Fruit fly (Drosophila melanogaster) whole organism, embryonic: ENCODE results near the gene CG6296.
A peak's percentile ranks its signal among the peaks of the same experiment; 100 is the strongest.

Experiments
- Asciz ChIP-seq: fragments of 200-800 bp; sonication (Bioruptor generic); optimal IDR thresholded peaks from 2 replicates; lab custom pipeline; 2017; ENCODE audit warnings: missing biosample characterization, mild to moderate bottlenecking, missing genetic modification characterization, missing genetic modification reagents
- C15 ChIP-seq: fragments of 200-800 bp; sonication (Bioruptor generic); IDR thresholded peaks from 3 replicates; pipeline ENCODE4 v1.3.6; 2022; ENCODE audit warnings: missing biosample characterization, missing genetic modification characterization
- CG10274 ChIP-seq: fragments of 200-800 bp; sonication (Bioruptor generic); optimal IDR thresholded peaks from 3 replicates; lab custom pipeline; 2017; ENCODE audit warnings: missing biosample characterization, mild to moderate bottlenecking, missing genetic modification characterization
- CG10543 ChIP-seq: fragments of 200-800 bp; sonication (Bioruptor generic); optimal IDR thresholded peaks from 3 replicates; lab custom pipeline; 2017; ENCODE audit warnings: missing biosample characterization, mild to moderate bottlenecking, missing genetic modification characterization, moderate library complexity
- CG10959 ChIP-seq: fragments of 200-800 bp; sonication (Bioruptor generic); IDR thresholded peaks from 2 replicates; pipeline ENCODE4 v1.3.6; 2022; ENCODE audit warnings: missing biosample characterization, missing genetic modification characterization
- CG12155 ChIP-seq: fragments of 200-800 bp; sonication (Bioruptor generic); optimal IDR thresholded peaks from 3 replicates; lab custom pipeline; 2016; ENCODE audit warnings: missing biosample characterization, missing genetic modification characterization
- CG1233 ChIP-seq: fragments of 200-800 bp; sonication (Bioruptor generic); optimal IDR thresholded peaks from 4 replicates; lab custom pipeline; 2018; ENCODE audit warnings: missing biosample characterization, mild to moderate bottlenecking, missing genetic modification characterization
- CG14050 ChIP-seq: fragments of 200-800 bp; sonication (Bioruptor generic); IDR thresholded peaks from 3 replicates; pipeline ENCODE4 v1.3.6; 2022; ENCODE audit warnings: missing biosample characterization, missing genetic modification characterization
- CG15269 ChIP-seq: fragments of 200-800 bp; sonication (Bioruptor generic); optimal IDR thresholded peaks from 2 replicates; lab custom pipeline; 2018; ENCODE audit warnings: missing biosample characterization, mild to moderate bottlenecking, missing genetic modification characterization, moderate library complexity
- CG17829 ChIP-seq: fragments of 200-800 bp; optimal IDR thresholded peaks from 2 replicates; lab custom pipeline; 2019; ENCODE audit warnings: missing biosample characterization, mild to moderate bottlenecking, missing genetic modification characterization, moderate library complexity
- CG18476 ChIP-seq: fragments of 200-800 bp; sonication (Bioruptor generic); optimal IDR thresholded peaks from 2 replicates; lab custom pipeline; 2016; ENCODE audit warnings: missing biosample characterization, mild to moderate bottlenecking, missing genetic modification characterization
- CG4424 ChIP-seq: fragments of 200-800 bp; sonication (Bioruptor generic); optimal IDR thresholded peaks from 3 replicates; lab custom pipeline; 2016; ENCODE audit warnings: missing biosample characterization, missing genetic modification characterization
- CG7987 ChIP-seq: fragments of 200-800 bp; sonication (Bioruptor generic); optimal IDR thresholded peaks from 2 replicates; lab custom pipeline; 2018; ENCODE audit warnings: missing biosample characterization, mild to moderate bottlenecking, missing genetic modification characterization, moderate library complexity
- CG9876 ChIP-seq: fragments of 200-800 bp; sonication (Bioruptor generic); optimal IDR thresholded peaks from 2 replicates; lab custom pipeline; 2016; ENCODE audit warnings: missing biosample characterization, missing genetic modification characterization
- CrebB ChIP-seq: fragments of 200-800 bp; sonication (Bioruptor generic); optimal IDR thresholded peaks from 3 replicates; lab custom pipeline; 2018; ENCODE audit warnings: missing biosample characterization, mild to moderate bottlenecking, missing genetic modification characterization
- D19A ChIP-seq: fragments of 200-800 bp; optimal IDR thresholded peaks from 3 replicates; lab custom pipeline; 2019; ENCODE audit warnings: missing biosample characterization, mild to moderate bottlenecking, missing genetic modification characterization, moderate library complexity
- Dek ChIP-seq: fragments of 200-800 bp; sonication (Bioruptor generic); optimal IDR thresholded peaks from 3 replicates; lab custom pipeline; 2019; ENCODE audit warnings: missing biosample characterization, mild to moderate bottlenecking, missing genetic modification characterization, moderate library complexity
- E2f1 ChIP-seq: fragments of 200-800 bp; sonication (Bioruptor generic); IDR thresholded peaks from 2 replicates; pipeline ENCODE4 v1.3.6; 2022; ENCODE audit warnings: missing biosample characterization, missing genetic modification characterization
- H15 ChIP-seq: fragments of 200-800 bp; sonication (Bioruptor generic); IDR thresholded peaks from 3 replicates; pipeline ENCODE4 v1.3.6; 2022; ENCODE audit warnings: missing biosample characterization, missing genetic modification characterization
- Hey ChIP-seq: fragments of 200-800 bp; sonication (Bioruptor generic); optimal IDR thresholded peaks from 3 replicates; lab custom pipeline; 2018; ENCODE audit warnings: missing biosample characterization, mild to moderate bottlenecking, missing genetic modification characterization
- Hr51 ChIP-seq, 2 experiments: fragments of 200-800 bp; sonication (Bioruptor generic); optimal IDR thresholded peaks; 2 replicates in 1 of 2; 3 replicates in 1 of 2; lab custom pipeline; 2016 to 2018; ENCODE audit warnings: missing biosample characterization in 2 of 2, missing genetic modification characterization in 2 of 2, mild to moderate bottlenecking in 1 of 2, moderate library complexity in 1 of 2
- Meics ChIP-seq: fragments of 200-800 bp; sonication (Bioruptor generic); optimal IDR thresholded peaks from 2 replicates; lab custom pipeline; 2017; ENCODE audit warnings: missing biosample characterization, mild to moderate bottlenecking, missing genetic modification characterization
- Oli ChIP-seq: fragments of 200-800 bp; sonication (Bioruptor generic); optimal IDR thresholded peaks from 2 replicates; lab custom pipeline; 2018; ENCODE audit warnings: missing biosample characterization, mild to moderate bottlenecking, missing genetic modification characterization, moderate library complexity
- Ptx1 ChIP-seq: fragments of 200-800 bp; sonication (Bioruptor generic); IDR thresholded peaks from 2 replicates; pipeline ENCODE4 v1.3.6; 2022; ENCODE audit warnings: missing biosample characterization, missing genetic modification characterization
- aop ChIP-seq: fragments of 200-800 bp; sonication (Bioruptor generic); IDR thresholded peaks from 2 replicates; pipeline ENCODE4 v1.3.6; 2022; ENCODE audit warnings: missing biosample characterization, missing genetic modification characterization
- br ChIP-seq: fragments of >200 bp; optimal IDR thresholded peaks from 2 replicates; lab custom pipeline; 2017
- cg ChIP-seq: fragments of 200-800 bp; sonication (Bioruptor generic); optimal IDR thresholded peaks from 3 replicates; lab custom pipeline; 2019; ENCODE audit warnings: missing biosample characterization, mild to moderate bottlenecking, missing genetic modification characterization, moderate library complexity
- chif ChIP-seq, 2 experiments: fragments of 200-800 bp; sonication (Bioruptor generic); optimal IDR thresholded peaks; 3 replicates each; lab custom pipeline; 2016; ENCODE audit warnings: missing biosample characterization in 2 of 2, missing genetic modification characterization in 2 of 2
- crol ChIP-seq: fragments of 200-800 bp; sonication (Bioruptor generic); IDR thresholded peaks from 2 replicates; pipeline ENCODE4 v1.3.6; 2022; ENCODE audit warnings: missing biosample characterization, missing genetic modification characterization
- dati ChIP-seq: fragments of 200-800 bp; sonication (Bioruptor generic); IDR thresholded peaks from 2 replicates; pipeline ENCODE4 v1.3.6; 2022; ENCODE audit warnings: missing biosample characterization, missing genetic modification characterization
- dmrt11E ChIP-seq: fragments of 200-800 bp; sonication (Bioruptor generic); optimal IDR thresholded peaks from 3 replicates; lab custom pipeline; 2018; ENCODE audit warnings: missing biosample characterization, mild to moderate bottlenecking, missing genetic modification characterization, moderate library complexity
- exex ChIP-seq: fragments of 200-800 bp; sonication (Bioruptor generic); optimal IDR thresholded peaks from 4 replicates; lab custom pipeline; 2018; ENCODE audit warnings: missing biosample characterization, mild to moderate bottlenecking, missing genetic modification characterization, moderate library complexity
- ftz-f1 ChIP-seq: fragments of 200-800 bp; sonication (Bioruptor generic); optimal IDR thresholded peaks from 2 replicates; lab custom pipeline; 2016; ENCODE audit warnings: missing biosample characterization, missing genetic modification characterization
- gfzf ChIP-seq: fragments of 200-800 bp; sonication (Bioruptor generic); optimal IDR thresholded peaks from 2 replicates; lab custom pipeline; 2016; ENCODE audit warnings: missing biosample characterization, mild to moderate bottlenecking, missing genetic modification characterization, moderate library complexity
- her ChIP-seq: fragments of 200-800 bp; sonication (Bioruptor generic); optimal IDR thresholded peaks from 2 replicates; lab custom pipeline; 2016; ENCODE audit warnings: missing biosample characterization, missing genetic modification characterization
- hth ChIP-seq: fragments of >200 bp; optimal IDR thresholded peaks from 2 replicates; lab custom pipeline; 2017; ENCODE audit warnings: inconsistent platforms
- mld ChIP-seq: fragments of 200-800 bp; sonication (Bioruptor generic); IDR thresholded peaks from 3 replicates; pipeline ENCODE4 v1.3.6; 2022; ENCODE audit warnings: missing biosample characterization, missing genetic modification characterization; ENCODE audit not compliant: partially characterized antibody
- onecut ChIP-seq: fragments of 200-800 bp; sonication (Bioruptor generic); IDR thresholded peaks from 2 replicates; pipeline ENCODE4 v1.3.6; 2022; ENCODE audit warnings: missing biosample characterization, missing genetic modification characterization
- pan ChIP-seq, 4 experiments: fragments of >200 bp in 3 of 4; fragments of 200-800 bp in 1 of 4; sonication (Bioruptor generic) in 1 of 4; optimal IDR thresholded peaks in 3 of 4; IDR thresholded peaks in 1 of 4; 2 replicates each; pipeline versions ENCODE4 v1.3.6 to Lab custom; 2017 to 2022; ENCODE audit warnings: missing biosample characterization in 2 of 4, missing genetic modification characterization in 2 of 4, mixed read lengths in 1 of 4
- pnt ChIP-seq: fragments of 200-800 bp; sonication (Bioruptor generic); optimal IDR thresholded peaks from 3 replicates; lab custom pipeline; 2016; ENCODE audit warnings: missing biosample characterization, missing genetic modification characterization
- salm ChIP-seq: fragments of 200-800 bp; sonication (Bioruptor generic); optimal IDR thresholded peaks from 2 replicates; lab custom pipeline; 2018; ENCODE audit warnings: missing biosample characterization, mild to moderate bottlenecking, missing genetic modification characterization
- sc ChIP-seq, 3 experiments: fragments of >200 bp in 2 of 3; fragments of 200-800 bp in 1 of 3; sonication (Bioruptor generic) in 1 of 3; optimal IDR thresholded peaks; 2 replicates in 2 of 3; 3 replicates in 1 of 3; lab custom pipeline; 2017; ENCODE audit warnings: mild to moderate bottlenecking in 1 of 3, missing biosample characterization in 1 of 3, missing genetic modification characterization in 1 of 3, missing genetic modification reagents in 1 of 3
- sim ChIP-seq: fragments of 200-800 bp; sonication (Bioruptor generic); IDR thresholded peaks from 2 replicates; pipeline ENCODE4 v1.3.6; 2022; ENCODE audit warnings: missing biosample characterization, missing genetic modification characterization
- sisA ChIP-seq: fragments of 200-800 bp; sonication (Bioruptor generic); IDR thresholded peaks from 2 replicates; pipeline ENCODE4 v1.3.6; 2022; ENCODE audit warnings: missing biosample characterization, missing genetic modification characterization
- slbo ChIP-seq: fragments of 200-800 bp; sonication (Bioruptor generic); IDR thresholded peaks from 2 replicates; pipeline ENCODE4 v1.3.6; 2022; ENCODE audit warnings: missing biosample characterization, missing genetic modification characterization
- tap ChIP-seq: fragments of 200-800 bp; optimal IDR thresholded peaks from 3 replicates; lab custom pipeline; 2019; ENCODE audit warnings: missing biosample characterization, mild to moderate bottlenecking, missing genetic modification characterization, moderate library complexity
- tio ChIP-seq: fragments of 200-800 bp; sonication (Bioruptor generic); optimal IDR thresholded peaks from 2 replicates; lab custom pipeline; 2017; ENCODE audit warnings: missing biosample characterization, missing genetic modification characterization, inconsistent platforms
- toy ChIP-seq: fragments of 200-800 bp; sonication (Bioruptor generic); IDR thresholded peaks from 2 replicates; pipeline ENCODE4 v1.3.6; 2022; ENCODE audit warnings: missing biosample characterization, missing genetic modification characterization
- unpg ChIP-seq: fragments of 200-800 bp; sonication (Bioruptor generic); optimal IDR thresholded peaks from 3 replicates; lab custom pipeline; 2018; ENCODE audit warnings: missing biosample characterization, mild to moderate bottlenecking, missing genetic modification characterization, moderate library complexity

The CG6296 gene

dm6 chr3R:26967587-26968312 lies 37.5 kb downstream of the CG6296 start:
- TF ChIP-seq her (GFP tag; lab: Kevin White, UChicago) (no peak), CG1233 (GFP tag; lab: Kevin White, UChicago) (no peak), mld (no peak), sim (GFP tag; lab: Robert Waterston, UW) (no peak), tio (GFP tag; lab: Kevin White, UChicago) (peak; percentile 5), H15 (GFP tag; lab: Robert Waterston, UW) (0 out of 3 replicates have a peak, but pooled peaks have one; percentile 12), CG7987 (GFP tag; lab: Kevin White, UChicago) (no peak), dati (GFP tag; lab: Robert Waterston, UW) (no peak), CG14050 (GFP tag; lab: Robert Waterston, UW) (no peak), dmrt11E (tag; lab: Kevin White, UChicago) (no peak), CG9876 (GFP tag; lab: Kevin White, UChicago) (no peak), exex (tag; lab: Kevin White, UChicago) (no peak), E2f1 (GFP tag; lab: Robert Waterston, UW) (0 out of 2 replicates have a peak, but pooled peaks have one; percentile 10), Ptx1 (GFP tag; lab: Robert Waterston, UW) (peak; percentile 53), Dek (tag; lab: Kevin White, UChicago) (no peak), CG15269 (tag; lab: Kevin White, UChicago) (peak; percentile 56), hth (lab: Kevin White, UChicago) (no peak), CG17829 (no peak), salm (tag; lab: Kevin White, UChicago) (no peak), Hr51 (GFP tag; optimal IDR thresholded peaks at IDR 0.05; lab: Kevin White, UChicago) (peak in 1 of 2 experiments; percentile 51), gfzf (GFP tag; lab: Kevin White, UChicago) (no peak), crol (GFP tag; lab: Robert Waterston, UW) (no peak), Hey (tag; lab: Kevin White, UChicago) (no peak), tap (tag; lab: Kevin White, UChicago) (peak; percentile 29), br (lab: Kevin White, UChicago) (no peak), sisA (peak; percentile 24; the same call in 1 of the 2 replicates), Oli (tag; lab: Kevin White, UChicago) (peak; percentile 31), pan (optimal IDR thresholded peaks at IDR 0.05; lab: Kevin White, UChicago) (no peak), pan (GFP tag; optimal IDR thresholded peaks at IDR 0.05 in 1 of 2, IDR thresholded peaks at IDR 0.05 in 1 of 2) (peak in 1 of 2 experiments; percentile 24), unpg (GFP tag; lab: Kevin White, UChicago) (peak; percentile 24), CG12155 (GFP tag; lab: Kevin White, UChicago) (peak; percentile 21), ftz-f1 (GFP tag; lab: Kevin White, UChicago) (no peak), C15 (no peak), Meics (no peak), CG10274 (no peak), Asciz (GFP tag; lab: Kevin White, UChicago) (no peak), CG4424 (no peak), CrebB (tag; lab: Kevin White, UChicago) (no peak), pnt (GFP tag; lab: Kevin White, UChicago) (no peak), aop (no peak), sc (optimal IDR thresholded peaks at IDR 0.05; lab: Kevin White, UChicago) (no peak), sc (GFP tag; optimal IDR thresholded peaks at IDR 0.05; lab: Kevin White, UChicago) (no peak), slbo (GFP tag; lab: Robert Waterston, UW) (no peak; the same call in none of the 2 replicates), chif (GFP tag; optimal IDR thresholded peaks at IDR 0.05; lab: Kevin White, UChicago) (no peak), CG18476 (GFP tag; lab: Kevin White, UChicago) (no peak), D19A (tag; lab: Kevin White, UChicago) (no peak), cg (GFP tag; lab: Kevin White, UChicago) (no peak), onecut (GFP tag; lab: Robert Waterston, UW) (no peak), toy (GFP tag; lab: Robert Waterston, UW) (no peak), CG10543 (GFP tag; lab: Kevin White, UChicago) (no peak), CG10959 (GFP tag; lab: Robert Waterston, UW) (no peak)
